Fruit fly (Drosophila melanogaster): Measurements from ENCODE around the gene mei-41.

mei-41 gene

dm6 chrX:16358670-16359320 is 32.7 kb upstream of the mei-41 start, which contains the start of the genes U2af50 and PIG-Q (continued):
- TF ChIP-seq pum (GFP tag; optimal IDR thresholded peaks at IDR 0.05) (peak; percentile 55), slbo (GFP tag; IDR thresholded peaks at IDR 0.05) (no peak; the same call in 1 of the 2 replicates), Ravus (GFP tag; IDR thresholded peaks at IDR 0.05) (peak; percentile 70), CG8089 (GFP tag; optimal IDR thresholded peaks at IDR 0.05) (peak; percentile 47), tap (tag; optimal IDR thresholded peaks at IDR 0.05) (peak; percentile 88), E2f2 (GFP tag; IDR thresholded peaks at IDR 0.05) (peak; percentile 71), CG8281 (tag; optimal IDR thresholded peaks at IDR 0.05) (peak; percentile 87), sisA (GFP tag; IDR thresholded peaks at IDR 0.05) (peak; percentile 93; the same call in 1 of the 2 replicates), CG12744 (GFP tag; optimal IDR thresholded peaks at IDR 0.05) (no peak), Sin3A (optimal IDR thresholded peaks at IDR 0.05) (no peak), Neu2 (GFP tag; optimal IDR thresholded peaks at IDR 0.05; ENCODE audit: borderline replicate concordance) (no peak), CG1603 (tag; optimal IDR thresholded peaks at IDR 0.05) (peak; percentile 82), Bteb2 (GFP tag; optimal IDR thresholded peaks at IDR 0.05) (peak; percentile 37), CG3726 (GFP tag; IDR thresholded peaks at IDR 0.05) (peak; percentile 85; the same call in 1 of the 3 replicates), CG6175 (GFP tag; IDR thresholded peaks at IDR 0.05) (no peak), ewg (GFP tag; optimal IDR thresholded peaks at IDR 0.05) (peak; percentile 85), CG1233 (GFP tag; optimal IDR thresholded peaks at IDR 0.05) (peak; percentile 91), sna (GFP tag; IDR thresholded peaks at IDR 0.05; ENCODE audit: partially characterized antibody) (no peak), CG43689 (GFP tag; IDR thresholded peaks at IDR 0.05) (no peak), Sry-β (GFP tag; optimal IDR thresholded peaks at IDR 0.05) (peak; percentile 66), D19A (tag; optimal IDR thresholded peaks at IDR 0.05) (peak; percentile 87), CG6813 (GFP tag; optimal IDR thresholded peaks at IDR 0.05) (no peak), Max (GFP tag; optimal IDR thresholded peaks at IDR 0.05) (peak; percentile 84), Rfx (GFP tag; IDR thresholded peaks at IDR 0.05) (peak; percentile 93), cato (GFP tag; optimal IDR thresholded peaks at IDR 0.05; ENCODE audit: borderline replicate concordance) (peak; percentile 76), dan (GFP tag; IDR thresholded peaks at IDR 0.05) (no peak), kah (GFP tag; optimal IDR thresholded peaks at IDR 0.05) (peak; percentile 82), CG4854 (GFP tag; optimal IDR thresholded peaks at IDR 0.05) (peak; percentile 52), CG11456 (GFP tag; IDR thresholded peaks at IDR 0.05) (no peak), lab (GFP tag; optimal IDR thresholded peaks at IDR 0.05) (no peak), CG7839 (tag; optimal IDR thresholded peaks at IDR 0.05) (peak; percentile 96), Xbp1 (GFP tag; optimal IDR thresholded peaks at IDR 0.05) (peak; percentile 94), cas (GFP tag; IDR thresholded peaks at IDR 0.05) (peak; percentile 74; the same call in 1 of the 2 replicates), CG31224 (GFP tag; IDR thresholded peaks at IDR 0.05) (peak; percentile 86), sc (optimal IDR thresholded peaks at IDR 0.05) (no peak), sc (GFP tag; optimal IDR thresholded peaks at IDR 0.05) (peak; percentile 88), zfh2 (GFP tag; optimal IDR thresholded peaks at IDR 0.05) (peak; percentile 67), run (tag; optimal IDR thresholded peaks at IDR 0.05) (peak; percentile 85), Myb (GFP tag; optimal IDR thresholded peaks at IDR 0.05) (peak; percentile 11), dm (GFP tag; optimal IDR thresholded peaks at IDR 0.05) (peak; percentile 29), CG4404 (GFP tag; IDR thresholded peaks at IDR 0.05) (peak; percentile 86), ATbp (GFP tag; optimal IDR thresholded peaks at IDR 0.05) (peak; percentile 89), CG16815 (GFP tag; optimal IDR thresholded peaks at IDR 0.05) (peak; percentile 87), CG8290 (GFP tag; optimal IDR thresholded peaks at IDR 0.05) (peak; percentile 79), CG8290 (tag; optimal IDR thresholded peaks at IDR 0.05) (peak in 1 of 2 experiments; percentile 19), lmd (GFP tag; IDR thresholded peaks at IDR 0.05) (no peak; the same call in 1 of the 2 replicates), CG30403 (GFP tag; optimal IDR thresholded peaks at IDR 0.05) (peak; percentile 87), Adf1 (GFP tag; IDR thresholded peaks at IDR 0.05) (peak; percentile 63), ranshi (GFP tag; IDR thresholded peaks at IDR 0.05) (peak; percentile 89)

Data from whole organism, embryonic.